Worm (Caenorhabditis elegans) whole organism, young adult: ENCODE data around the gene F59G1.8.

Source experiments
- F39B2.1 ChIP-seq: fragments of 200-800 bp; sonication (Bioruptor generic); IDR thresholded peaks from 2 replicates; pipeline ENCODE4 v1.3.6; 2022; ENCODE audit warnings: missing genetic modification reagents, missing genetic modification characterization, missing compliant biosample characterization
- F49E8.2 ChIP-seq: sonication (generic microtip); optimal IDR thresholded peaks from 3 replicates; lab custom pipeline; 2017; ENCODE audit warnings: missing genetic modification characterization, mild to moderate bottlenecking, missing compliant biosample characterization, antibody characterized with exemption, moderate library complexity; ENCODE audit not compliant: insufficient read depth
- akir-1 ChIP-seq: fragments of 200-800 bp; sonication (Bioruptor generic); optimal IDR thresholded peaks from 2 replicates; lab custom pipeline; 2018; ENCODE audit warnings: mild to moderate bottlenecking, missing genetic modification characterization, moderate library complexity, missing compliant biosample characterization
- dpl-1 ChIP-seq: fragments of 150-350 bp; optimal IDR thresholded peaks from 2 replicates; lab custom pipeline; 2014; ENCODE audit warnings: missing biosample characterization, missing genetic modification reagents, missing genetic modification characterization
- egrh-3 ChIP-seq: fragments of 200-800 bp; sonication (Bioruptor generic); IDR thresholded peaks from 2 replicates; pipeline ENCODE4 v1.3.6; 2022; ENCODE audit warnings: missing genetic modification reagents, missing genetic modification characterization, missing compliant biosample characterization
- lin-26 ChIP-seq: fragments of 200-800 bp; sonication (Bioruptor generic); IDR thresholded peaks from 2 replicates; pipeline ENCODE4 v1.3.6; 2022; ENCODE audit warnings: missing genetic modification reagents, missing genetic modification characterization, missing compliant biosample characterization
- nhr-90 ChIP-seq: sonication (generic microtip); optimal IDR thresholded peaks from 2 replicates; lab custom pipeline; 2016; ENCODE audit warnings: missing genotype, mild to moderate bottlenecking, missing genetic modification characterization, missing compliant biosample characterization
- ztf-3 ChIP-seq: fragments of 200-800 bp; sonication (Bioruptor generic); optimal IDR thresholded peaks from 2 replicates; lab custom pipeline; 2018; ENCODE audit warnings: mild to moderate bottlenecking, missing genetic modification characterization, missing compliant biosample characterization

DNA sequence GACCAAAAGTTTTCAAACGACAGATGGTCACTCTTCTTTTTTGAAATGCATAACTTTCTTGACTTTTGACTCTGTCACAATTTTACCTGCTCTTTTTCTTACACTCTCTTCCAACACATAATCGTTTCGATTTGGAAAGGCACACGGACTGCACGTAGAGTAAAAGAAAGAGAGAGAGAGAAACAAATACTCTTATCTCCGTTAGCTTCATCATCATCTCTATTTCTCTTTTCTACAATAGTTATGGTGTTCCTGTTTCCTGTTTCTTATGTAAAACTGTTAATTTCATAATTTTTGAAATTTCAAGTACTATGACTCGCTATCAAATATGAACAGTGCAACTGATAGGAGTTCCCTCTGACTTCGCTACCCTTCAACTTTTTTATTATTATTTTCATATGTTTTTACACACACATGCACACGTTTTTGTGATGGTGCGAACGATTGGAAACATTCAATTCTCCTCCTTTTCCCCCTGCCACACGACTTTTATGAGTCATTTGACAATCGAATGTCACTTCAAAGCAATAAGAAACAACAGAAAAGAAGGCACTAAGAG, 23.8 kb downstream of the F59G1.8 start:
- no peak for TF ChIP-seq dpl-1 (GFP tag; lab: Kevin White, UChicago)
- no peak for TF ChIP-seq egrh-3 (GFP tag; lab: Robert Waterston, UW)
- no peak for TF ChIP-seq F49E8.2
- no peak for TF ChIP-seq F39B2.1 (GFP tag; lab: Robert Waterston, UW)
- TF ChIP-seq nhr-90 (tag; lab: Kevin White, UChicago) = no peak
- no peak for TF ChIP-seq lin-26
- no peak for TF ChIP-seq akir-1
- TF ChIP-seq ztf-3 (GFP tag; lab: Kevin White, UChicago) = no peak
